Fruit fly (Drosophila melanogaster) whole organism: ENCODE results near the gene CG7054.

Experiments
- CG8478 ChIP-seq: fragments of >200 bp; optimal IDR thresholded peaks from 2 replicates; lab custom pipeline; 2018; ENCODE audit warnings: inconsistent platforms
- pan ChIP-seq: fragments of >200 bp; optimal IDR thresholded peaks from 2 replicates; lab custom pipeline; 2017
- usp ChIP-seq: fragments of >200 bp; optimal IDR thresholded peaks from 2 replicates; lab custom pipeline; 2017; ENCODE audit warnings: missing biosample characterization, missing genetic modification characterization, mixed read lengths

DNA sequence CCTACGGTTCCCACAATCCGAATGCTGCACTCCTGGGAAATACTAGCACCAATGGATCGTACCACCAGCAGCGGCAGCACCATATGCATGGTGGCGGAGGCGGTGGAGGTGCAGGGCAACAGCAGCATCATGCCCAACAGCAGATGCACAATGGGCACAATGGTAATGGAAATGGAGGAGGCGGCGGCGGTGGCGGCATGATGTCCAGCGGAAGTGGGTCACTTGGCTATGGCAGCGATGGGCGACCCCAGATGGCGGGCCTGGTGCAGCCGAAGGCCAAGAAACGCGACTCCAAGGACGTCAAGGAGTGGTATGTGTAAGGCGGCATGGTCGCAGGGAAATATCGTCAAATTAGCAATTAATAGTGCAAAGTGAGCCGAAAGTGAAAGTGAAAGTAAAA, 18.8 kb downstream of the CG7054 start:
- TF ChIP-seq usp (GFP tag; lab: Kevin White, UChicago) (no peak), CG8478 (lab: Kevin White, UChicago) (no peak), pan (lab: Kevin White, UChicago) (no peak)
